Worm (Caenorhabditis elegans) whole organism, L4 larva: ENCODE results near the gene F53C11.9.
A peak's percentile ranks its signal among the peaks of the same experiment; 100 is the strongest.

Experiments used
- F49E8.2 ChIP-seq: sonication (generic microtip); optimal IDR thresholded peaks from 2 replicates; lab custom pipeline; 2016; ENCODE audit warnings: missing compliant biosample characterization, mild to moderate bottlenecking, missing genetic modification characterization, borderline replicate concordance
- T20F7.1 ChIP-seq: fragments of 200-800 bp; sonication (Bioruptor generic); optimal IDR thresholded peaks from 2 replicates; lab custom pipeline; 2018; ENCODE audit warnings: mild to moderate bottlenecking, missing genetic modification characterization, missing compliant biosample characterization
- T26A8.4 ChIP-seq: fragments of 200-800 bp; sonication (Bioruptor generic); IDR thresholded peaks from 2 replicates; pipeline ENCODE4 v1.3.6; 2022; ENCODE audit warnings: missing genetic modification characterization, missing compliant biosample characterization
- Y105C5A.15 ChIP-seq: fragments of 200-800 bp; sonication (Bioruptor generic); IDR thresholded peaks from 2 replicates; pipeline ENCODE4 v1.3.6; 2022; ENCODE audit warnings: missing genetic modification characterization, missing compliant biosample characterization
- ama-1 ChIP-seq: fragments of 150-350 bp; optimal IDR thresholded peaks from 2 replicates; lab custom pipeline; 2014; ENCODE audit warnings: inconsistent platforms, mixed read lengths
- ceh-20 ChIP-seq: fragments of 200-800 bp; sonication (Bioruptor generic); IDR thresholded peaks from 2 replicates; pipeline ENCODE4 v1.3.6; 2022; ENCODE audit warnings: missing genetic modification reagents, missing genetic modification characterization, missing compliant biosample characterization
- ceh-62 ChIP-seq: sonication (generic microtip); optimal IDR thresholded peaks from 2 replicates; lab custom pipeline; 2017; ENCODE audit warnings: missing biosample characterization, missing genetic modification characterization
- daf-16 ChIP-seq, 3 experiments: sonication (generic microtip); optimal IDR thresholded peaks; 2 replicates each; lab custom pipeline; 2016 to 2017; ENCODE audit warnings: missing genetic modification characterization in 3 of 3, missing genetic modification reagents in 3 of 3, mild to moderate bottlenecking in 2 of 3, missing compliant biosample characterization in 2 of 3, missing biosample characterization in 1 of 3, moderate library complexity in 1 of 3
- dmd-6 ChIP-seq: fragments of 200-800 bp; sonication (Bioruptor generic); IDR thresholded peaks from 2 replicates; pipeline ENCODE4 v1.3.6; 2022; ENCODE audit warnings: missing genetic modification reagents, missing genetic modification characterization, missing compliant biosample characterization
- dpl-1 ChIP-seq: fragments of 150-350 bp; optimal IDR thresholded peaks from 2 replicates; lab custom pipeline; 2014; ENCODE audit warnings: missing biosample characterization, missing genetic modification reagents, missing genetic modification characterization
- dve-1 ChIP-seq: sonication (generic microtip); optimal IDR thresholded peaks from 2 replicates; lab custom pipeline; 2017; ENCODE audit warnings: antibody characterized with exemption, mild to moderate bottlenecking, missing genetic modification characterization, missing compliant biosample characterization; ENCODE audit not compliant: insufficient read depth
- egl-27 ChIP-seq: sonication (generic microtip); optimal IDR thresholded peaks from 3 replicates; lab custom pipeline; 2017; ENCODE audit warnings: missing biosample characterization, missing genetic modification reagents, missing genetic modification characterization
- fkh-10 ChIP-seq: fragments of 150-350 bp; optimal IDR thresholded peaks from 2 replicates; lab custom pipeline; 2014; ENCODE audit warnings: missing biosample characterization, missing genetic modification reagents, missing genetic modification characterization
- gei-8 ChIP-seq: fragments of 200-800 bp; sonication (Bioruptor generic); optimal IDR thresholded peaks from 2 replicates; lab custom pipeline; 2018; ENCODE audit warnings: mild to moderate bottlenecking, missing genetic modification characterization, missing compliant biosample characterization
- hif-1 ChIP-seq, 2 experiments: sonication (generic microtip); optimal IDR thresholded peaks; 2 replicates each; lab custom pipeline; 2016 to 2017; ENCODE audit warnings: missing compliant biosample characterization in 2 of 2, missing genetic modification characterization in 2 of 2, missing genetic modification reagents in 2 of 2, missing genotype in 2 of 2, mild to moderate bottlenecking in 1 of 2
- hlh-30 ChIP-seq: sonication (generic microtip); optimal IDR thresholded peaks from 2 replicates; lab custom pipeline; 2017; ENCODE audit warnings: antibody characterized with exemption, mild to moderate bottlenecking, missing genetic modification characterization, missing compliant biosample characterization; ENCODE audit not compliant: insufficient read depth
- hmg-1.1 ChIP-seq: fragments of 200-800 bp; sonication (Bioruptor generic); IDR thresholded peaks from 2 replicates; pipeline ENCODE4 v1.3.6; 2022; ENCODE audit warnings: missing genetic modification reagents, missing genetic modification characterization, missing compliant biosample characterization
- jun-1 ChIP-seq: fragments of 150-350 bp; optimal IDR thresholded peaks from 2 replicates; lab custom pipeline; 2014; ENCODE audit warnings: missing biosample characterization, missing genetic modification reagents, missing genetic modification characterization
- lin-13 ChIP-seq: fragments of 150-350 bp; optimal IDR thresholded peaks from 2 replicates; lab custom pipeline; 2014; ENCODE audit warnings: missing biosample characterization, missing genetic modification reagents, missing genetic modification characterization
- lin-38 ChIP-seq: fragments of 200-800 bp; sonication (Bioruptor generic); IDR thresholded peaks from 2 replicates; pipeline ENCODE4 v1.3.6; 2022; ENCODE audit warnings: missing genetic modification reagents, missing genetic modification characterization, missing compliant biosample characterization
- lsy-2 ChIP-seq, 2 experiments: fragments of 150-350 bp in 1 of 2; sonication (generic microtip) in 1 of 2; optimal IDR thresholded peaks; 2 replicates each; lab custom pipeline; 2014 to 2017; ENCODE audit warnings: missing biosample characterization in 2 of 2, missing genetic modification characterization in 2 of 2
- madf-9 ChIP-seq: fragments of 200-800 bp; sonication (Bioruptor generic); conservative IDR thresholded peaks from 2 replicates; pipeline ENCODE4 v1.3.6; 2022; ENCODE audit warnings: missing genetic modification reagents, missing genetic modification characterization, missing compliant biosample characterization
- mep-1 ChIP-seq: fragments of 150-350 bp; sonication (generic microtip); optimal IDR thresholded peaks from 3 replicates; lab custom pipeline; 2014; ENCODE audit warnings: missing biosample characterization, missing genetic modification characterization
- mes-2 ChIP-seq: sonication (generic microtip); optimal IDR thresholded peaks from 2 replicates; lab custom pipeline; 2016; ENCODE audit warnings: missing genotype, mild to moderate bottlenecking, missing genetic modification characterization, missing compliant biosample characterization; ENCODE audit not compliant: poor library complexity, severe bottlenecking
- mxl-3 ChIP-seq: fragments of 200-800 bp; sonication (Bioruptor generic); optimal IDR thresholded peaks from 2 replicates; lab custom pipeline; 2018; ENCODE audit warnings: mild to moderate bottlenecking, missing genetic modification characterization, missing compliant biosample characterization
- nhr-102 ChIP-seq: sonication (generic microtip); optimal IDR thresholded peaks from 2 replicates; lab custom pipeline; 2016; ENCODE audit warnings: mild to moderate bottlenecking, missing genetic modification characterization, moderate library complexity, missing compliant biosample characterization
- nhr-42 ChIP-seq: fragments of 200-800 bp; sonication (Bioruptor generic); IDR thresholded peaks from 2 replicates; pipeline ENCODE4 v1.3.6; 2022; ENCODE audit warnings: missing genetic modification characterization, missing compliant biosample characterization
- nhr-48 ChIP-seq: sonication (generic microtip); optimal IDR thresholded peaks from 2 replicates; lab custom pipeline; 2016; ENCODE audit warnings: mild to moderate bottlenecking, missing genetic modification characterization, missing compliant biosample characterization
- nhr-6 ChIP-seq: fragments of 150-350 bp; optimal IDR thresholded peaks from 2 replicates; lab custom pipeline; 2014; ENCODE audit warnings: missing biosample characterization, missing genetic modification characterization
- pqm-1 ChIP-seq: sonication (generic microtip); optimal IDR thresholded peaks from 2 replicates; lab custom pipeline; 2017; ENCODE audit warnings: missing biosample characterization, missing genetic modification characterization
- rbr-2 ChIP-seq: sonication (generic microtip); optimal IDR thresholded peaks from 2 replicates; lab custom pipeline; 2016; ENCODE audit warnings: missing genotype, missing genetic modification characterization, missing compliant biosample characterization
- tra-1 ChIP-seq: fragments of 200-800 bp; sonication (Bioruptor generic); IDR thresholded peaks from 2 replicates; pipeline ENCODE4 v1.3.6; 2022; ENCODE audit warnings: missing genetic modification reagents, missing genetic modification characterization, missing compliant biosample characterization
- unc-62 ChIP-seq, 3 experiments: fragments of 150-350 bp in 1 of 3; sonication (generic microtip); optimal IDR thresholded peaks in 2 of 3; peaks in 1 of 3; 1 replicate in 1 of 3; 2 replicates in 2 of 3; lab custom pipeline; 2014 to 2017; ENCODE audit warnings: missing biosample characterization in 3 of 3, missing genetic modification characterization in 3 of 3, missing genetic modification reagents in 3 of 3, missing genotype in 1 of 3
- zfp-2 ChIP-seq: sonication (generic microtip); optimal IDR thresholded peaks from 2 replicates; lab custom pipeline; 2016; ENCODE audit warnings: mild to moderate bottlenecking, missing genetic modification characterization, missing compliant biosample characterization

The F53C11.9 gene

ce11 chrV:13756359-13757091 is 21.3 kb upstream of the F53C11.9 start, which contains the start of gene F20G2.2 (continued):
- TF ChIP-seq hif-1 (tag; optimal IDR thresholded peaks at IDR 0.05; lab: Kevin White, UChicago) (no peak), daf-16 (GFP tag; optimal IDR thresholded peaks at IDR 0.05; lab: Kevin White, UChicago) (peak in 1 of 2 experiments; percentile 2), daf-16 (tag; optimal IDR thresholded peaks at IDR 0.05; lab: Kevin White, UChicago) (peak; percentile 21), pqm-1 (no peak), mep-1 (tag; lab: Kevin White, UChicago) (peak; percentile 1), Y105C5A.15 (GFP tag; lab: Robert Waterston, UW) (no peak), nhr-42 (GFP tag; lab: Robert Waterston, UW) (no peak), mxl-3 (GFP tag; lab: Kevin White, UChicago) (no peak)
- TF ChIP-seq, all 104 proteins: peak for 6

ce11 chrV:13757349-13757748 is 20.5 kb upstream of the F53C11.9 start:
- TF ChIP-seq dmd-6 (GFP tag; lab: Robert Waterston, UW): 0 out of 2 replicates have a peak, but pooled peaks have one; percentile 7
- peak; percentile 35 for TF ChIP-seq hlh-30 (tag; lab: Kevin White, UChicago)
- no peak for TF ChIP-seq nhr-102 (tag; lab: Kevin White, UChicago)
- peak; percentile 62 for TF ChIP-seq nhr-6 (tag; lab: Kevin White, UChicago)
- no peak for TF ChIP-seq tra-1
- peak; percentile 18 for TF ChIP-seq mep-1 (tag; lab: Kevin White, UChicago)
- no peak for TF ChIP-seq ama-1 (lab: Kevin White, UChicago)
- TF ChIP-seq ceh-62: no peak
- TF ChIP-seq fkh-10 (GFP tag; lab: Kevin White, UChicago): peak; percentile 8
- peak in 1 of 2 experiments; percentile 69 for TF ChIP-seq lsy-2 (tag; optimal IDR thresholded peaks at IDR 0.05; lab: Kevin White, UChicago)
- peak; percentile 67 for TF ChIP-seq mes-2 (tag; lab: Kevin White, UChicago)
- TF ChIP-seq dpl-1 (GFP tag; lab: Kevin White, UChicago): peak; percentile 7
- peak; percentile 64 for TF ChIP-seq dve-1 (tag; lab: Kevin White, UChicago)
- TF ChIP-seq jun-1 (tag; lab: Kevin White, UChicago): no peak
- TF ChIP-seq hmg-1.1 (GFP tag; lab: Robert Waterston, UW): 0 out of 2 replicates have a peak, but pooled peaks have one; percentile 27
- peak; percentile 46 for TF ChIP-seq rbr-2
- no peak for TF ChIP-seq lin-38 (GFP tag; lab: Robert Waterston, UW)
- TF ChIP-seq unc-62 (GFP tag; optimal IDR thresholded peaks at IDR 0.05 in 1 of 2; lab: Kevin White, UChicago): no peak
- no peak for TF ChIP-seq unc-62 (tag; optimal IDR thresholded peaks at IDR 0.05; lab: Kevin White, UChicago)
- no peak for TF ChIP-seq zfp-2 (tag; lab: Kevin White, UChicago)
- no peak for TF ChIP-seq nhr-48 (tag; lab: Kevin White, UChicago)

ce11 chrV:13762426-13763127 is 15.2 kb upstream of the F53C11.9 start, which contains the start of gene F20G2.6:
TSS of gene F20G2.6 (plus strand) at chrV:13763077.
- no peak for TF ChIP-seq gei-8 (GFP tag; lab: Kevin White, UChicago)
- TF ChIP-seq mep-1 (tag; lab: Kevin White, UChicago): no peak
- no peak for TF ChIP-seq F49E8.2 (tag; lab: Kevin White, UChicago)
- TF ChIP-seq T26A8.4 (GFP tag; lab: Robert Waterston, UW): no peak
- TF ChIP-seq T20F7.1 (GFP tag; lab: Kevin White, UChicago): no peak
- TF ChIP-seq unc-62 (GFP tag; optimal IDR thresholded peaks at IDR 0.05 in 1 of 2; lab: Kevin White, UChicago): no peak
- TF ChIP-seq unc-62 (tag; optimal IDR thresholded peaks at IDR 0.05; lab: Kevin White, UChicago): no peak
- TF ChIP-seq ceh-20: no peak
- no peak for TF ChIP-seq egl-27
- TF ChIP-seq madf-9 (GFP tag; lab: Robert Waterston, UW): no peak
- no peak for TF ChIP-seq lin-13 (GFP tag; lab: Kevin White, UChicago)
- no peak for TF ChIP-seq mes-2 (tag; lab: Kevin White, UChicago)
